Fruit fly (Drosophila melanogaster): Measurements from ENCODE around the gene CG7483.

The CG7483 gene

DNA sequence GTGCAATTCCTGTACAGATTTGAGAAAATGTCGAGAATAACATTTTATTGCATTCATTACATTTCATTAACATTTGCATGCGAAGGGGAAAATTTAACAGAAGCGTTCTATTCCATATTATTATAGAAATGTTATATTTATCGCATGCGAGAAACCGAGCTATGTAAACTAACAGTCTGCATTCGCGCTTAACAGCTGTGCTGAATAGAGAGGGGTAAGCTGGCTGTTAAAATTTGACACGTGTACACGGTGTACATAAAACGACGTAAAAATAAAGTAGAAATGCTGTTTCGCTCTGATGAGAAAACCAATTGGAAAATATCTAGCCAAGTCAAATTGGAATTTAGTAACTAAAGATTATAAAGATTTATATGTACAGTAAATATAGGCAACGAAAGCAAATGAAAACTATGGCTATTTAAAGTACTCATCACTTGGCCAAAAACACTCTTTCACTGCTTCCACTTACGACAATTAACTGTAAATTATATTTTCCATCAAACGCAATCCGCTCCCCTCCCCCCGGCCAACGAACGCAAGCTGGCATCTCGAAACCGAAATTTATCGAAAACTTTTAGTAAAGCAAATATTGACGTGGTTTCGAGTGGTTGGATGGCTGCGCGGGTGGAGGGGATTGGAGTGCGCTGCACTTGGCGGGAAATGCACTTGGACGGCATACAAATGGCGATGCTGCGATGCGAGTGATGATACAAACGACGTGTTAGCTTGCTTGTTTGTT lies 6.7 kb upstream of the CG7483 start:
- TF ChIP-seq foxo (GFP tag; optimal IDR thresholded peaks at IDR 0.05), result peak in 1 of 2 experiments; percentile 20
- TF ChIP-seq sage (GFP tag; optimal IDR thresholded peaks at IDR 0.05), result peak; percentile 82
- no peak for TF ChIP-seq Hr78 (GFP tag; optimal IDR thresholded peaks at IDR 0.05)

DNA sequence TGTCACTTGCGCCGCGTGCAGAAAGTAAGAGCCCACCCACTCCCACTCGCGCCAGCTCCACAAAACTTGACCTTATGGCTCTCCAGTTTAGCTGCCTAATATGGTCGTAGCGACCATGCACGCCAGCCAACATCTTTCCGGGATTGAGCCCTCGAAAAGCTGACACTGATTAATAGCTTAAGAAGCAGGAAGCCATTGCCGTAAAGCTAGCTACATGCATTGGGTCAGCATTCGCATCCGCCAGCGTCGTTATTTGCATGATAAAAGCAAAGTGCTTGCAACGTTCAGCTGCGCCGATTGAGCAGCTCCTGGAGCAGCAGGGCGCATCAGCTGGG lies 6.1 kb upstream of the CG7483 start:
- TF ChIP-seq Sp1 (GFP tag; optimal IDR thresholded peaks at IDR 0.05), result no peak
- no peak for TF ChIP-seq CG32264 (GFP tag; optimal IDR thresholded peaks at IDR 0.05)
- TF ChIP-seq Hnf4 (GFP tag; optimal IDR thresholded peaks at IDR 0.05), result no peak
- no peak for TF ChIP-seq usp (GFP tag; optimal IDR thresholded peaks at IDR 0.05)
- no peak for TF ChIP-seq dl (GFP tag; optimal IDR thresholded peaks at IDR 0.05; ENCODE audit: insufficient read depth in 1 of 2, partially characterized antibody in 2 of 2)
- no peak for TF ChIP-seq dsf (GFP tag; optimal IDR thresholded peaks at IDR 0.05; ENCODE audit: borderline replicate concordance)
- no peak for TF ChIP-seq dmrt93B (GFP tag; optimal IDR thresholded peaks at IDR 0.05)
- TF ChIP-seq pan (optimal IDR thresholded peaks at IDR 0.05), result no peak
- no peak for TF ChIP-seq Hr83 (GFP tag; optimal IDR thresholded peaks at IDR 0.05; ENCODE audit: poor library complexity, severe bottlenecking)
- no peak for TF ChIP-seq Dfd (GFP tag; optimal IDR thresholded peaks at IDR 0.05)
- TF ChIP-seq CrebA (GFP tag; optimal IDR thresholded peaks at IDR 0.05; ENCODE audit: borderline replicate concordance), result no peak
- no peak for TF ChIP-seq brk (GFP tag; optimal IDR thresholded peaks at IDR 0.05)
- TF ChIP-seq rgr (GFP tag; optimal IDR thresholded peaks at IDR 0.05), result no peak
- TF ChIP-seq OdsH (GFP tag; optimal IDR thresholded peaks at IDR 0.05), result no peak
- TF ChIP-seq Hr78 (GFP tag; optimal IDR thresholded peaks at IDR 0.05), result no peak
- no peak for TF ChIP-seq Dif (GFP tag; optimal IDR thresholded peaks at IDR 0.05; ENCODE audit: partially characterized antibody)

DNA sequence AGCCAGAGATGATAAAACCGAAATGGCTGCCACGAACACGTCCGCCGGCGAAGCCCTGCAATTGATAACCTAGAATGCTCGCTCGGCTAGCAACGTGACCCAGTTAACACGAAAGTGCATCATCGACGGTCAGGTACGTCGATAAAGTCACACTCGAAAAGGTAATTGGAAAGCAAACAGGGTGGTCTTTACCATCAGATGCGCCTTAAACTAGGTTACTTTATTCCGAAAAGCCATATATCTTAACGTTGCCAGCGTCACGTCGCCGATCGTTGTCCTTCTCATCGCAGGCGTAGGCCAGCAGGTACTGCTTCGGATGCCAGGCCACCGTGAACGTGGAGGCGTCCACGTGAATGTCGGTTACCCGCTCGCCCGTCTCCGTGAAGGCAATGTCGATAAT lies 5.7 kb upstream of the CG7483 start:
- TF ChIP-seq Jra (GFP tag; optimal IDR thresholded peaks at IDR 0.05) (no peak), CG32264 (GFP tag; optimal IDR thresholded peaks at IDR 0.05) (no peak), Dfd (GFP tag; optimal IDR thresholded peaks at IDR 0.05) (no peak), rgr (GFP tag; optimal IDR thresholded peaks at IDR 0.05) (no peak), psq (GFP tag; optimal IDR thresholded peaks at IDR 0.05) (no peak), sage (GFP tag; optimal IDR thresholded peaks at IDR 0.05) (no peak), Dif (GFP tag; optimal IDR thresholded peaks at IDR 0.05; ENCODE audit: partially characterized antibody) (no peak), dsf (GFP tag; optimal IDR thresholded peaks at IDR 0.05; ENCODE audit: borderline replicate concordance) (no peak), Mio (GFP tag; optimal IDR thresholded peaks at IDR 0.05) (no peak), Hnf4 (GFP tag; optimal IDR thresholded peaks at IDR 0.05) (no peak), fru (GFP tag; optimal IDR thresholded peaks at IDR 0.05) (no peak), CrebA (GFP tag; optimal IDR thresholded peaks at IDR 0.05; ENCODE audit: borderline replicate concordance) (no peak), woc (GFP tag; optimal IDR thresholded peaks at IDR 0.05) (no peak), br (GFP tag; optimal IDR thresholded peaks at IDR 0.05) (no peak), Sp1 (GFP tag; optimal IDR thresholded peaks at IDR 0.05) (no peak), N (GFP tag; optimal IDR thresholded peaks at IDR 0.05) (no peak)

DNA sequence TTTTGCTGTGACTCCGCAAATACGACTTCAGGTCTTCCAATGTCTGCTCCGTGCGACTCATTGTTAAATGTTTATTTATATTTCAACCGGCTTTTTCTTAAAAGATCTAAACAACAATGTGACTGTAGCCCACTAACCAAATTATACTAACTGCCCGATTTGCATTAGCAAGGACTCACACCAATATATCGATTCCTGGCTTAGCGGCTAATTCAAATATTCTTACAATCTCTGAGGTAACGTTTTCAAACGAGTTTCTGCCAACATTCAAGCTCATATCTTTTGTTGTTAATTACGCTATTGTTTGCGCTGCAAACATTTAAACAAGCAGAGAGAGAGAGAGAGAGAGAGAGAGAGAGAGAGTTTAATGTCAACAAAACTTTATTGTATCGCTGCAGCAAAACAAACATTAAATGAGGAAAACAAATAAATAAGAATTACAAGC lies 4.5 kb upstream of the CG7483 start, which contains the start of gene tex:
Gene tex, minus strand, starts transcription at position 131 of the 445 bp plus-strand sequence.
- TF ChIP-seq usp (GFP tag; optimal IDR thresholded peaks at IDR 0.05) (no peak), N (GFP tag; optimal IDR thresholded peaks at IDR 0.05) (no peak), Sp1 (GFP tag; optimal IDR thresholded peaks at IDR 0.05) (no peak), tai (GFP tag; optimal IDR thresholded peaks at IDR 0.05) (no peak), woc (GFP tag; optimal IDR thresholded peaks at IDR 0.05) (no peak), CG32264 (GFP tag; optimal IDR thresholded peaks at IDR 0.05) (no peak), Myc (optimal IDR thresholded peaks at IDR 0.05) (no peak), Hr78 (GFP tag; optimal IDR thresholded peaks at IDR 0.05) (no peak), brk (GFP tag; optimal IDR thresholded peaks at IDR 0.05) (no peak), psq (GFP tag; optimal IDR thresholded peaks at IDR 0.05) (no peak), h (GFP tag; optimal IDR thresholded peaks at IDR 0.05) (no peak), fru (GFP tag; optimal IDR thresholded peaks at IDR 0.05) (no peak), HLH106 (tag; optimal IDR thresholded peaks at IDR 0.05) (no peak), Abd-B (GFP tag; optimal IDR thresholded peaks at IDR 0.05) (no peak), Jra (GFP tag; optimal IDR thresholded peaks at IDR 0.05) (no peak)

DNA sequence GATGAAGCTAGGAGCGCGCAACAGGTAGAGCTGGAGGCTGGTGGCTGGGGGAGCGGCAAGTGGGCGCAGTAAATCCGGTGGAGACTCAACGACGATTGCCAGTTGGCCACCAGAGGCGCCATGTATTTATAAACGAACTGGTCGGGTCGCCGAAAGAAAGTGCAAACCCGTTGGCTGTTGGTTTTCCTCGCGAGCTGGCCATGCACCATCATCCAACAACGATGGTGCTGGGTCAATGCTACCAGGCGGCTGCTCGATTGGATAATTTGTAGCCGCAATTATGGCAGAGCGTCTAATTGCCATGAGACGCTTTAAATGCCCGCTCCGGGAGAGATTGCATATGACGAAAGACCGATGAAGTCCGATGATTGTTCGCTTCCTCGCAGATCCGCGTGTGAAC lies 2.3 kb upstream of the CG7483 start, which contains the start of gene CG11693:
Gene CG11693, minus strand, starts transcription at position 101 of the 400 bp plus-strand sequence.
- TF ChIP-seq dl (GFP tag; optimal IDR thresholded peaks at IDR 0.05; ENCODE audit: insufficient read depth in 1 of 2, partially characterized antibody in 2 of 2) (no peak), OdsH (GFP tag; optimal IDR thresholded peaks at IDR 0.05) (no peak), Mio (GFP tag; optimal IDR thresholded peaks at IDR 0.05) (no peak), Dif (GFP tag; optimal IDR thresholded peaks at IDR 0.05; ENCODE audit: partially characterized antibody) (no peak), Hr78 (GFP tag; optimal IDR thresholded peaks at IDR 0.05) (no peak), Dfd (GFP tag; optimal IDR thresholded peaks at IDR 0.05) (no peak), jim (GFP tag; optimal IDR thresholded peaks at IDR 0.05) (no peak), usp (GFP tag; optimal IDR thresholded peaks at IDR 0.05) (no peak), Myc (optimal IDR thresholded peaks at IDR 0.05) (no peak), h (GFP tag; optimal IDR thresholded peaks at IDR 0.05) (no peak), dsf (GFP tag; optimal IDR thresholded peaks at IDR 0.05; ENCODE audit: borderline replicate concordance) (no peak), Vsx2 (GFP tag; optimal IDR thresholded peaks at IDR 0.05; ENCODE audit: partially characterized antibody) (no peak), dmrt93B (GFP tag; optimal IDR thresholded peaks at IDR 0.05) (no peak)
